Fruit fly (Drosophila melanogaster): ENCODE data around the gene Diap1.

Diap1 gene

dm6 chr3L:16026065-16026789, 24.6 kb downstream of the Diap1 start (continued):
- TF ChIP-seq CG34224 (GFP tag; IDR thresholded peaks at IDR 0.05; ENCODE audit: partially characterized antibody) (no peak), scrt (GFP tag; optimal IDR thresholded peaks at IDR 0.05) (peak; percentile 36), Doc2 (GFP tag; IDR thresholded peaks at IDR 0.05) (no peak), CG17328 (GFP tag; IDR thresholded peaks at IDR 0.05) (peak; percentile 57), Taf1 (GFP tag; IDR thresholded peaks at IDR 0.05) (no peak), CG12155 (GFP tag; optimal IDR thresholded peaks at IDR 0.05) (no peak), sens (GFP tag) (peak; percentile 94), Gug (GFP tag; IDR thresholded peaks at IDR 0.05) (no peak; the same call in 3 of the 4 replicates), CG7928 (GFP tag; optimal IDR thresholded peaks at IDR 0.05) (no peak), otp (GFP tag; IDR thresholded peaks at IDR 0.05) (peak; percentile 80; the same call in 1 of the 3 replicates), ac (GFP tag; optimal IDR thresholded peaks at IDR 0.05) (peak; percentile 80), CG12391 (tag; optimal IDR thresholded peaks at IDR 0.05) (peak; percentile 26), mirr (GFP tag; optimal IDR thresholded peaks at IDR 0.05) (peak; percentile 80), h (optimal IDR thresholded peaks at IDR 0.05) (no peak), Dek (tag; optimal IDR thresholded peaks at IDR 0.05) (no peak), CG7556 (GFP tag; optimal IDR thresholded peaks at IDR 0.05) (peak; percentile 36), CG34422 (GFP tag; IDR thresholded peaks at IDR 0.05) (peak; percentile 70; the same call in 1 of the 3 replicates), ftz-f1 (GFP tag; optimal IDR thresholded peaks at IDR 0.05) (peak; percentile 63), Scr (GFP tag; IDR thresholded peaks at IDR 0.05; ENCODE audit: partially characterized antibody) (no peak), Ssrp (tag; optimal IDR thresholded peaks at IDR 0.05) (no peak), corto (GFP tag; optimal IDR thresholded peaks at IDR 0.05) (no peak), CG11247 (GFP tag; IDR thresholded peaks at IDR 0.05) (peak; percentile 69; the same call in 1 of the 2 replicates), CG8281 (tag; optimal IDR thresholded peaks at IDR 0.05) (peak; percentile 48), pho (GFP tag; optimal IDR thresholded peaks at IDR 0.05) (peak; percentile 42), cg (GFP tag; optimal IDR thresholded peaks at IDR 0.05) (peak; percentile 15), Sry-δ (GFP tag; optimal IDR thresholded peaks at IDR 0.05) (peak; percentile 12), stwl (tag; optimal IDR thresholded peaks at IDR 0.05) (no peak), CG15514 (GFP tag; optimal IDR thresholded peaks at IDR 0.05) (peak; percentile 55), Pdp1 (GFP tag; optimal IDR thresholded peaks at IDR 0.05) (peak; percentile 47 to 77), CG1602 (GFP tag; optimal IDR thresholded peaks at IDR 0.05) (peak; percentile 55), CG9817 (tag; optimal IDR thresholded peaks at IDR 0.05) (no peak), MTF-1 (GFP tag; optimal IDR thresholded peaks at IDR 0.05; ENCODE audit: borderline replicate concordance) (peak; percentile 81), C15 (GFP tag; IDR thresholded peaks at IDR 0.05) (peak; percentile 11; the same call in 1 of the 3 replicates), ranshi (GFP tag; IDR thresholded peaks at IDR 0.05) (peak; percentile 35; the same call in 1 of the 2 replicates), Med (GFP tag) (peak; percentile 96), CG12744 (GFP tag; optimal IDR thresholded peaks at IDR 0.05) (peak; percentile 67), Aef1 (GFP tag; IDR thresholded peaks at IDR 0.05) (peak; percentile 68), dm (GFP tag; optimal IDR thresholded peaks at IDR 0.05) (peak; percentile 45), CG6254 (GFP tag; optimal IDR thresholded peaks at IDR 0.05) (peak; percentile 79), CTCF (GFP tag; optimal IDR thresholded peaks at IDR 0.05) (no peak), CG2120 (GFP tag; optimal IDR thresholded peaks at IDR 0.05) (peak; percentile 23), H2.0 (GFP tag; IDR thresholded peaks at IDR 0.05) (no peak), fd64A (GFP tag; optimal IDR thresholded peaks at IDR 0.05) (peak; percentile 91), CG8924 (tag; optimal IDR thresholded peaks at IDR 0.05) (peak; percentile 54), CG14050 (GFP tag; IDR thresholded peaks at IDR 0.05) (peak; percentile 32; the same call in 1 of the 3 replicates), CG13775 (GFP tag; optimal IDR thresholded peaks at IDR 0.05) (peak; percentile 34), CG4730 (GFP tag; IDR thresholded peaks at IDR 0.05) (no peak; the same call in 1 of the 2 replicates), pb (GFP tag; optimal IDR thresholded peaks at IDR 0.05) (peak; percentile 22), pan (optimal IDR thresholded peaks at IDR 0.05) (no peak), pan (GFP tag; optimal IDR thresholded peaks at IDR 0.05 in 1 of 2, IDR thresholded peaks at IDR 0.05 in 1 of 2) (peak in 1 of 2 experiments; percentile 78)
